Fruit fly (Drosophila melanogaster) whole organism, embryonic: Measurements from ENCODE around the gene CG32032.

Experiments
- CG1024 ChIP-seq: fragments of 200-800 bp; sonication (Bioruptor generic); IDR thresholded peaks from 2 replicates; pipeline ENCODE4 v1.3.6; 2022; ENCODE audit warnings: missing biosample characterization, missing genetic modification characterization
- CG11560 ChIP-seq: fragments of 200-800 bp; sonication (Bioruptor generic); IDR thresholded peaks from 3 replicates; pipeline ENCODE4 v1.3.6; 2022; ENCODE audit warnings: missing biosample characterization, missing genetic modification characterization
- CG12744 ChIP-seq: fragments of 200-800 bp; sonication (Bioruptor generic); optimal IDR thresholded peaks from 2 replicates; lab custom pipeline; 2016; ENCODE audit warnings: missing biosample characterization, missing genetic modification characterization
- CG13424 ChIP-seq: fragments of 200-800 bp; sonication (Bioruptor generic); optimal IDR thresholded peaks from 2 replicates; lab custom pipeline; 2019; ENCODE audit warnings: missing biosample characterization, mild to moderate bottlenecking, missing genetic modification characterization, moderate library complexity
- CG15269 ChIP-seq: fragments of 200-800 bp; sonication (Bioruptor generic); optimal IDR thresholded peaks from 2 replicates; lab custom pipeline; 2018; ENCODE audit warnings: missing biosample characterization, mild to moderate bottlenecking, missing genetic modification characterization, moderate library complexity
- CG16815 ChIP-seq: fragments of 200-800 bp; sonication (Bioruptor generic); optimal IDR thresholded peaks from 3 replicates; lab custom pipeline; 2017; ENCODE audit warnings: missing biosample characterization, mild to moderate bottlenecking, missing genetic modification characterization
- CG18599 ChIP-seq: fragments of 200-800 bp; sonication (Bioruptor generic); optimal IDR thresholded peaks from 3 replicates; lab custom pipeline; 2017; ENCODE audit warnings: missing biosample characterization, missing genetic modification characterization, mild to moderate bottlenecking, moderate library complexity, missing genetic modification reagents
- CG3407 ChIP-seq: fragments of 200-800 bp; sonication (Bioruptor generic); optimal IDR thresholded peaks from 2 replicates; lab custom pipeline; 2018; ENCODE audit warnings: missing biosample characterization, mild to moderate bottlenecking, missing genetic modification characterization
- CG6765 ChIP-seq: fragments of 200-800 bp; sonication (Bioruptor generic); optimal IDR thresholded peaks from 3 replicates; lab custom pipeline; 2017; ENCODE audit warnings: missing biosample characterization, mild to moderate bottlenecking, missing genetic modification characterization
- CG7556 ChIP-seq: fragments of 200-800 bp; sonication (Bioruptor generic); optimal IDR thresholded peaks from 2 replicates; lab custom pipeline; 2017; ENCODE audit warnings: missing biosample characterization, mild to moderate bottlenecking, missing genetic modification characterization
- CG7839 ChIP-seq: fragments of 200-800 bp; sonication (Bioruptor generic); optimal IDR thresholded peaks from 3 replicates; lab custom pipeline; 2018; ENCODE audit warnings: missing biosample characterization, mild to moderate bottlenecking, missing genetic modification characterization, moderate library complexity
- CG8281 ChIP-seq: fragments of 200-800 bp; sonication (Bioruptor generic); optimal IDR thresholded peaks from 2 replicates; lab custom pipeline; 2018; ENCODE audit warnings: missing biosample characterization, mild to moderate bottlenecking, missing genetic modification characterization, moderate library complexity
- CG9727 ChIP-seq: fragments of 200-800 bp; sonication (Bioruptor generic); optimal IDR thresholded peaks from 3 replicates; lab custom pipeline; 2017; ENCODE audit warnings: missing biosample characterization, mild to moderate bottlenecking, missing genetic modification characterization
- D ChIP-seq, 2 experiments: fragments of 200-800 bp in 1 of 2; fragments of >200 bp in 1 of 2; sonication (Bioruptor generic) in 1 of 2; optimal IDR thresholded peaks; 2 replicates in 1 of 2; 3 replicates in 1 of 2; lab custom pipeline; 2017; ENCODE audit warnings: mild to moderate bottlenecking in 1 of 2, missing biosample characterization in 1 of 2, missing genetic modification characterization in 1 of 2, missing genetic modification reagents in 1 of 2
- D19A ChIP-seq: fragments of 200-800 bp; optimal IDR thresholded peaks from 3 replicates; lab custom pipeline; 2019; ENCODE audit warnings: missing biosample characterization, mild to moderate bottlenecking, missing genetic modification characterization, moderate library complexity
- D19B ChIP-seq: fragments of 200-800 bp; sonication (Bioruptor generic); optimal IDR thresholded peaks from 2 replicates; lab custom pipeline; 2017; ENCODE audit warnings: missing biosample characterization, mild to moderate bottlenecking, missing genetic modification characterization
- Dek ChIP-seq: fragments of 200-800 bp; sonication (Bioruptor generic); optimal IDR thresholded peaks from 3 replicates; lab custom pipeline; 2019; ENCODE audit warnings: missing biosample characterization, mild to moderate bottlenecking, missing genetic modification characterization, moderate library complexity
- Ets65A ChIP-seq: fragments of 200-800 bp; sonication (Bioruptor generic); peaks from one replicate; lab custom pipeline; 2016; ENCODE audit warnings: missing biosample characterization, missing genetic modification characterization
- Fer3 ChIP-seq: fragments of 200-800 bp; sonication (Bioruptor generic); optimal IDR thresholded peaks from 2 replicates; lab custom pipeline; 2018; ENCODE audit warnings: missing biosample characterization, mild to moderate bottlenecking, missing genetic modification characterization, moderate library complexity
- H15 ChIP-seq: fragments of 200-800 bp; sonication (Bioruptor generic); IDR thresholded peaks from 3 replicates; pipeline ENCODE4 v1.3.6; 2022; ENCODE audit warnings: missing biosample characterization, missing genetic modification characterization
- NC2β ChIP-seq: fragments of 200-800 bp; sonication (Bioruptor generic); optimal IDR thresholded peaks from 2 replicates; lab custom pipeline; 2016; ENCODE audit warnings: missing biosample characterization, missing genetic modification characterization
- Nf-YA ChIP-seq: fragments of 200-800 bp; sonication (Bioruptor generic); IDR thresholded peaks from 2 replicates; pipeline ENCODE4 v1.3.6; 2022; ENCODE audit warnings: missing biosample characterization, missing genetic modification characterization
- Nf-YC ChIP-seq: fragments of 200-800 bp; optimal IDR thresholded peaks from 3 replicates; lab custom pipeline; 2019; ENCODE audit warnings: missing biosample characterization, mild to moderate bottlenecking, missing genetic modification characterization, moderate library complexity
- NfI ChIP-seq: fragments of 200-800 bp; sonication (Bioruptor generic); optimal IDR thresholded peaks from 3 replicates; lab custom pipeline; 2018; ENCODE audit warnings: missing biosample characterization, mild to moderate bottlenecking, missing genetic modification characterization, moderate library complexity
- PHDP ChIP-seq: fragments of 200-800 bp; sonication (Bioruptor generic); optimal IDR thresholded peaks from 3 replicates; lab custom pipeline; 2018; ENCODE audit warnings: missing biosample characterization, mild to moderate bottlenecking, missing genetic modification characterization, moderate library complexity
- Sox102F ChIP-seq: fragments of 200-800 bp; sonication (Bioruptor generic); optimal IDR thresholded peaks from 2 replicates; lab custom pipeline; 2018; ENCODE audit warnings: missing biosample characterization, mild to moderate bottlenecking, missing genetic modification characterization, moderate library complexity
- Xbp1 ChIP-seq: fragments of 200-800 bp; sonication (Bioruptor generic); optimal IDR thresholded peaks from 3 replicates; lab custom pipeline; 2016; ENCODE audit warnings: missing biosample characterization, mild to moderate bottlenecking, missing genetic modification characterization
- al ChIP-seq: fragments of 200-800 bp; sonication (Bioruptor generic); IDR thresholded peaks from 2 replicates; pipeline ENCODE4 v1.3.6; 2022; ENCODE audit warnings: missing biosample characterization, missing genetic modification characterization
- ap ChIP-seq: fragments of 200-800 bp; sonication (Bioruptor generic); IDR thresholded peaks from 2 replicates; pipeline ENCODE4 v1.3.6; 2022; ENCODE audit warnings: missing biosample characterization, missing genetic modification characterization
- bab2 ChIP-seq: fragments of 200-800 bp; sonication (Bioruptor generic); optimal IDR thresholded peaks from 2 replicates; lab custom pipeline; 2016; ENCODE audit warnings: missing biosample characterization, missing genetic modification characterization
- bcd ChIP-seq: fragments of 200-800 bp; sonication (Bioruptor generic); optimal IDR thresholded peaks from 2 replicates; lab custom pipeline; 2017; ENCODE audit warnings: missing biosample characterization, mild to moderate bottlenecking, missing genetic modification characterization
- dm ChIP-seq: fragments of 200-800 bp; sonication (Bioruptor generic); optimal IDR thresholded peaks from 3 replicates; lab custom pipeline; 2016; ENCODE audit warnings: missing biosample characterization, missing genetic modification characterization
- dpn ChIP-seq, 2 experiments: fragments of 200-800 bp; sonication (Bioruptor generic); optimal IDR thresholded peaks; 3 replicates each; lab custom pipeline; 2016; ENCODE audit warnings: missing biosample characterization in 2 of 2, missing genetic modification characterization in 2 of 2
- gcm ChIP-seq: fragments of 200-800 bp; sonication (Bioruptor generic); optimal IDR thresholded peaks from 2 replicates; lab custom pipeline; 2019; ENCODE audit warnings: missing biosample characterization, mild to moderate bottlenecking, missing genetic modification characterization, moderate library complexity
- ham ChIP-seq: fragments of 200-800 bp; sonication (Bioruptor generic); IDR thresholded peaks from 2 replicates; pipeline ENCODE4 v1.3.6; 2022; ENCODE audit warnings: missing biosample characterization, missing genetic modification characterization
- lab ChIP-seq: fragments of 200-800 bp; sonication (Bioruptor generic); optimal IDR thresholded peaks from 3 replicates; lab custom pipeline; 2017; ENCODE audit warnings: missing biosample characterization, missing genetic modification characterization, mild to moderate bottlenecking, moderate library complexity, missing genetic modification reagents
- lilli ChIP-seq: fragments of 200-800 bp; sonication (Bioruptor generic); optimal IDR thresholded peaks from 3 replicates; lab custom pipeline; 2016; ENCODE audit warnings: missing biosample characterization, missing genetic modification characterization
- org-1 ChIP-seq: fragments of 200-800 bp; sonication (Bioruptor generic); optimal IDR thresholded peaks from 2 replicates; lab custom pipeline; 2017; ENCODE audit warnings: missing biosample characterization, missing genetic modification characterization
- pb ChIP-seq: fragments of 200-800 bp; sonication (Bioruptor generic); optimal IDR thresholded peaks from 3 replicates; lab custom pipeline; 2016; ENCODE audit warnings: missing biosample characterization, missing genetic modification characterization
- pho ChIP-seq: fragments of 200-800 bp; sonication (Bioruptor generic); optimal IDR thresholded peaks from 2 replicates; lab custom pipeline; 2016; ENCODE audit warnings: missing biosample characterization, missing genetic modification characterization
- row ChIP-seq: fragments of 200-800 bp; sonication (Bioruptor generic); IDR thresholded peaks from 3 replicates; pipeline ENCODE4 v1.3.6; 2022; ENCODE audit warnings: missing biosample characterization, missing genetic modification characterization
- salm ChIP-seq: fragments of 200-800 bp; sonication (Bioruptor generic); optimal IDR thresholded peaks from 2 replicates; lab custom pipeline; 2018; ENCODE audit warnings: missing biosample characterization, mild to moderate bottlenecking, missing genetic modification characterization
- so ChIP-seq: fragments of 200-800 bp; sonication (Bioruptor generic); IDR thresholded peaks from 3 replicates; pipeline ENCODE4 v1.3.6; 2022; ENCODE audit warnings: missing biosample characterization, missing genetic modification characterization
- tin ChIP-seq: fragments of 200-800 bp; sonication (Bioruptor generic); optimal IDR thresholded peaks from 3 replicates; lab custom pipeline; 2016; ENCODE audit warnings: missing biosample characterization, missing genetic modification characterization
- tll ChIP-seq, 2 experiments: fragments of 200-800 bp in 1 of 2; fragments of >200 bp in 1 of 2; sonication (Bioruptor generic) in 1 of 2; optimal IDR thresholded peaks; 2 replicates each; lab custom pipeline; 2017 to 2019; ENCODE audit warnings: missing biosample characterization in 2 of 2, missing genetic modification characterization in 2 of 2, mild to moderate bottlenecking in 1 of 2, moderate library complexity in 1 of 2
- trem ChIP-seq: fragments of 200-800 bp; optimal IDR thresholded peaks from 3 replicates; lab custom pipeline; 2019; ENCODE audit warnings: missing biosample characterization, mild to moderate bottlenecking, missing genetic modification characterization, moderate library complexity
- trh ChIP-seq: fragments of 200-800 bp; sonication (Bioruptor generic); optimal IDR thresholded peaks from 2 replicates; lab custom pipeline; 2016; ENCODE audit warnings: missing biosample characterization, missing genetic modification characterization
- zfh1 ChIP-seq: fragments of 200-800 bp; sonication (Bioruptor generic); IDR thresholded peaks from 3 replicates; pipeline ENCODE4 v1.3.6; 2022; ENCODE audit warnings: missing biosample characterization, missing genetic modification characterization

The CG32032 gene

dm6 chr3L:9127690-9128458 is 35.0 kb downstream of the CG32032 start (continued):
- TF ChIP-seq CG7839 (tag; lab: Kevin White, UChicago) (peak; percentile 74), trh (GFP tag; lab: Kevin White, UChicago) (no peak), D19A (peak; percentile 50), pho (GFP tag; lab: Kevin White, UChicago) (peak; percentile 52), trem (tag; lab: Kevin White, UChicago) (no peak), lab (GFP tag; lab: Kevin White, UChicago) (peak; percentile 76), pb (GFP tag; lab: Kevin White, UChicago) (peak; percentile 46), Sox102F (GFP tag; lab: Kevin White, UChicago) (peak; percentile 29), CG12744 (no peak), zfh1 (GFP tag; lab: Robert Waterston, UW) (peak; percentile 47; the same call in 1 of the 3 replicates), Dek (tag; lab: Kevin White, UChicago) (peak; percentile 12), Xbp1 (GFP tag; lab: Kevin White, UChicago) (peak; percentile 49), CG18599 (peak; percentile 77), Nf-YA (GFP tag; lab: Robert Waterston, UW) (0 out of 2 replicates have a peak, but pooled peaks have one; percentile 1), NC2β (peak; percentile 46), CG16815 (GFP tag; lab: Kevin White, UChicago) (peak; percentile 32), lilli (GFP tag; lab: Kevin White, UChicago) (peak; percentile 66), CG11560 (tag; lab: Robert Waterston, UW) (no peak), NfI (GFP tag; lab: Kevin White, UChicago) (peak; percentile 65), so (no peak), dm (GFP tag; lab: Kevin White, UChicago) (peak; percentile 28), D19B (GFP tag; lab: Kevin White, UChicago) (peak; percentile 14), org-1 (peak; percentile 45), CG1024 (GFP tag; lab: Robert Waterston, UW) (no peak), CG3407 (GFP tag; lab: Kevin White, UChicago) (no peak), dpn (GFP tag; optimal IDR thresholded peaks at IDR 0.05; lab: Kevin White, UChicago) (peak; percentile 60 to 66), ham (no peak), H15 (GFP tag; lab: Robert Waterston, UW) (0 out of 3 replicates have a peak, but pooled peaks have one; percentile 8), CG7556 (GFP tag; lab: Kevin White, UChicago) (peak; percentile 50), CG15269 (peak; percentile 57), row (GFP tag; lab: Robert Waterston, UW) (peak; percentile 62), PHDP (tag; lab: Kevin White, UChicago) (peak; percentile 27), CG6765 (GFP tag; lab: Kevin White, UChicago) (peak; percentile 45), salm (no peak), al (GFP tag; lab: Robert Waterston, UW) (peak; percentile 37; the same call in 1 of the 2 replicates), D (optimal IDR thresholded peaks at IDR 0.05; lab: Kevin White, UChicago) (no peak), D (GFP tag; optimal IDR thresholded peaks at IDR 0.05; lab: Kevin White, UChicago) (peak; percentile 50), Fer3 (tag; lab: Kevin White, UChicago) (peak; percentile 43), CG8281 (tag; lab: Kevin White, UChicago) (peak; percentile 13), tin (GFP tag; lab: Kevin White, UChicago) (peak; percentile 54), CG13424 (tag; lab: Kevin White, UChicago) (peak; percentile 61), tll (GFP tag; optimal IDR thresholded peaks at IDR 0.05; lab: Kevin White, UChicago) (no peak), bab2 (GFP tag; lab: Kevin White, UChicago) (peak; percentile 54), Nf-YC (tag; lab: Kevin White, UChicago) (peak; percentile 3), ap (GFP tag; lab: Robert Waterston, UW) (0 out of 2 replicates have a peak, but pooled peaks have one; percentile 3), gcm (GFP tag; lab: Kevin White, UChicago) (no peak), bcd (GFP tag; lab: Kevin White, UChicago) (peak; percentile 46), Ets65A (GFP tag; lab: Kevin White, UChicago) (peak; percentile 79), CG9727 (GFP tag; lab: Kevin White, UChicago) (peak; percentile 63)
